Worm (Caenorhabditis elegans) whole organism, midembryonic: Measurements from ENCODE around the gene K12D12.5.

Experiments
- T22C8.4 ChIP-seq: fragments of 200-800 bp; sonication (Bioruptor generic); IDR thresholded peaks from 2 replicates; pipeline ENCODE4 v1.3.6; 2022; ENCODE audit warnings: missing genetic modification characterization, missing compliant biosample characterization
- cog-1 ChIP-seq: sonication (generic microtip); optimal IDR thresholded peaks from 2 replicates; lab custom pipeline; 2016; ENCODE audit warnings: missing genetic modification characterization, missing compliant biosample characterization
- flt-1 ChIP-seq: fragments of 200-800 bp; sonication (Bioruptor generic); IDR thresholded peaks from 2 replicates; pipeline ENCODE4 v1.3.6; 2022; ENCODE audit warnings: missing genetic modification characterization, missing compliant biosample characterization
- tab-1 ChIP-seq: fragments of 200-800 bp; sonication (Bioruptor generic); IDR thresholded peaks from 2 replicates; pipeline ENCODE4 v1.3.6; 2022; ENCODE audit warnings: missing genetic modification characterization, missing compliant biosample characterization

DNA sequence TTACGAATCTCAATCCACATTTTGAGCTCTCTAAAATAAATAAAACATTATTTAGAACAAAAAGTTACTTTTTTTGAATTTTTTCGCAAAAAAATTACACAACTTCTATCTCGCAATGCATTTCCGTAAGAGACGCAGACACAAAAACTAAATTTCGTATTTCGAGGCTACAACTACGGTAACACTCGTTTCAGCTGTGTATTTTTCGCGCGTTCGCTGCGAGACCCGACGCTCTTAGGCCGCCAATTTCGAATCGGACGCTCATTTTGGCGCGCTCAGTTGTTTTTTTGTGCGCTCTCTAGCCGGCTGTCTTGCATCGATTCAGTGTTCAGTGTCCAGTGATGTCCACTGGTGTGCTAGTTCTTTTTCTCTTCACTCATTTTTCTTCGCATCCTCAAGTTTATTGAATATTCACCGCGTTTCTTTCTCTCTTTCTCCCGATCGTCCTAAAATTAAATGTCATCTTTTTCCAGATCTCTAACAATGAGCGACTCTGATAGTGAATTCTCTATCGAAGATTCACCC lies 13.9 kb downstream of the K12D12.5 start, which contains the start of the genes npp-3 and top-2:
- TF ChIP-seq cog-1 (tag; lab: Kevin White, UChicago): no peak
- TF ChIP-seq flt-1 (GFP tag; lab: Robert Waterston, UW): no peak
- TF ChIP-seq tab-1 (GFP tag; lab: Robert Waterston, UW): no peak
- no peak for TF ChIP-seq T22C8.4 (GFP tag; lab: Robert Waterston, UW)
